Fruit fly (Drosophila melanogaster) whole organism, embryonic: ENCODE measurements around the gene CG5254.

Experiments
- Asciz ChIP-seq: fragments of 200-800 bp; sonication (Bioruptor generic); optimal IDR thresholded peaks from 2 replicates; lab custom pipeline; 2017; ENCODE audit warnings: missing biosample characterization, mild to moderate bottlenecking, missing genetic modification characterization, missing genetic modification reagents
- BtbVII ChIP-seq: fragments of 200-800 bp; sonication (Bioruptor generic); optimal IDR thresholded peaks from 3 replicates; lab custom pipeline; 2017; ENCODE audit warnings: missing biosample characterization, mild to moderate bottlenecking, missing genetic modification characterization
- CG10366 ChIP-seq: fragments of 200-800 bp; sonication (Bioruptor generic); IDR thresholded peaks from 2 replicates; pipeline ENCODE4 v1.3.6; 2022; ENCODE audit warnings: missing biosample characterization, missing genetic modification characterization
- CG11723 ChIP-seq: fragments of 200-800 bp; sonication (Bioruptor generic); optimal IDR thresholded peaks from 2 replicates; lab custom pipeline; 2017; ENCODE audit warnings: missing biosample characterization, mild to moderate bottlenecking, missing genetic modification characterization
- CG16779 ChIP-seq: fragments of 200-800 bp; sonication (Bioruptor generic); IDR thresholded peaks from 2 replicates; pipeline ENCODE4 v1.3.6; 2022; ENCODE audit warnings: missing biosample characterization, missing genetic modification characterization
- CG16813 ChIP-seq: fragments of 200-800 bp; sonication (Bioruptor generic); IDR thresholded peaks from 3 replicates; pipeline ENCODE4 v1.3.6; 2022; ENCODE audit warnings: missing biosample characterization, missing genetic modification characterization; ENCODE audit not compliant: partially characterized antibody
- CG17186 ChIP-seq: fragments of 200-800 bp; sonication (Bioruptor generic); optimal IDR thresholded peaks from 3 replicates; lab custom pipeline; 2017; ENCODE audit warnings: missing biosample characterization, missing genetic modification reagents, missing genetic modification characterization
- CG17802 ChIP-seq: fragments of 200-800 bp; sonication (Bioruptor generic); optimal IDR thresholded peaks from 2 replicates; lab custom pipeline; 2018; ENCODE audit warnings: missing biosample characterization, mild to moderate bottlenecking, missing genetic modification characterization, moderate library complexity
- CG2116 ChIP-seq: fragments of 200-800 bp; sonication (Bioruptor generic); optimal IDR thresholded peaks from 3 replicates; lab custom pipeline; 2018; ENCODE audit warnings: missing biosample characterization, mild to moderate bottlenecking, missing genetic modification characterization
- CG2129 ChIP-seq: fragments of 200-800 bp; sonication (Bioruptor generic); IDR thresholded peaks from 2 replicates; pipeline ENCODE4 v1.3.6; 2022; ENCODE audit warnings: missing biosample characterization, missing genetic modification characterization; ENCODE audit not compliant: partially characterized antibody
- CG32772 ChIP-seq: fragments of 200-800 bp; sonication (Bioruptor generic); IDR thresholded peaks from 2 replicates; pipeline ENCODE4 v1.3.6; 2022; ENCODE audit warnings: missing biosample characterization, missing genetic modification characterization
- CG34376 ChIP-seq: fragments of 200-800 bp; sonication (Bioruptor generic); optimal IDR thresholded peaks from 2 replicates; lab custom pipeline; 2018; ENCODE audit warnings: missing biosample characterization, mild to moderate bottlenecking, missing genetic modification characterization
- CG3847 ChIP-seq: fragments of 200-800 bp; sonication (Bioruptor generic); IDR thresholded peaks from 2 replicates; pipeline ENCODE4 v1.3.6; 2022; ENCODE audit warnings: missing biosample characterization, missing genetic modification characterization
- CG4328 ChIP-seq: fragments of 200-800 bp; sonication (Bioruptor generic); optimal IDR thresholded peaks from 3 replicates; lab custom pipeline; 2017; ENCODE audit warnings: missing biosample characterization, missing genetic modification reagents, missing genetic modification characterization
- CG4360 ChIP-seq: fragments of 200-800 bp; sonication (Bioruptor generic); IDR thresholded peaks from 2 replicates; pipeline ENCODE4 v1.3.6; 2022; ENCODE audit warnings: missing biosample characterization, missing genetic modification characterization
- CG4707 ChIP-seq: fragments of 200-800 bp; sonication (Bioruptor generic); optimal IDR thresholded peaks from 2 replicates; lab custom pipeline; 2018; ENCODE audit warnings: missing biosample characterization, mild to moderate bottlenecking, missing genetic modification characterization, moderate library complexity
- CG6254 ChIP-seq: fragments of 200-800 bp; sonication (Bioruptor generic); optimal IDR thresholded peaks from 3 replicates; lab custom pipeline; 2017; ENCODE audit warnings: mild to moderate bottlenecking, missing biosample characterization, missing genetic modification reagents, missing genetic modification characterization
- CG9727 ChIP-seq: fragments of 200-800 bp; sonication (Bioruptor generic); optimal IDR thresholded peaks from 3 replicates; lab custom pipeline; 2017; ENCODE audit warnings: missing biosample characterization, mild to moderate bottlenecking, missing genetic modification characterization
- CG9932 ChIP-seq: fragments of 200-800 bp; sonication (Bioruptor generic); IDR thresholded peaks from 2 replicates; pipeline ENCODE4 v1.3.6; 2022; ENCODE audit warnings: missing biosample characterization, missing genetic modification characterization
- D19B ChIP-seq: fragments of 200-800 bp; sonication (Bioruptor generic); optimal IDR thresholded peaks from 2 replicates; lab custom pipeline; 2017; ENCODE audit warnings: missing biosample characterization, mild to moderate bottlenecking, missing genetic modification characterization
- Dek ChIP-seq: fragments of 200-800 bp; sonication (Bioruptor generic); optimal IDR thresholded peaks from 3 replicates; lab custom pipeline; 2019; ENCODE audit warnings: missing biosample characterization, mild to moderate bottlenecking, missing genetic modification characterization, moderate library complexity
- HmgZ ChIP-seq: fragments of 200-800 bp; sonication (Bioruptor generic); optimal IDR thresholded peaks from 2 replicates; lab custom pipeline; 2018; ENCODE audit warnings: missing biosample characterization, mild to moderate bottlenecking, missing genetic modification characterization
- Hmr ChIP-seq: fragments of 200-800 bp; sonication (Bioruptor generic); optimal IDR thresholded peaks from 3 replicates; lab custom pipeline; 2017; ENCODE audit warnings: mild to moderate bottlenecking, missing biosample characterization, missing genetic modification reagents, missing genetic modification characterization
- Lpt ChIP-seq: fragments of >200 bp; optimal IDR thresholded peaks from 2 replicates; lab custom pipeline; 2018; ENCODE audit warnings: missing biosample characterization, missing genetic modification characterization
- MTF-1 ChIP-seq: fragments of 200-800 bp; sonication (Bioruptor generic); optimal IDR thresholded peaks from 2 replicates; lab custom pipeline; 2018; ENCODE audit warnings: missing biosample characterization, mild to moderate bottlenecking, missing genetic modification characterization, borderline replicate concordance
- Myb ChIP-seq: fragments of 200-800 bp; sonication (Bioruptor generic); optimal IDR thresholded peaks from 2 replicates; lab custom pipeline; 2016; ENCODE audit warnings: missing biosample characterization, missing genetic modification characterization
- NC2α ChIP-seq: fragments of 200-800 bp; sonication (Bioruptor generic); optimal IDR thresholded peaks from 2 replicates; lab custom pipeline; 2016; ENCODE audit warnings: missing biosample characterization, missing genetic modification characterization
- Ravus ChIP-seq: fragments of 200-800 bp; sonication (Bioruptor generic); IDR thresholded peaks from 2 replicates; pipeline ENCODE4 v1.3.6; 2022; ENCODE audit warnings: missing biosample characterization, missing genetic modification characterization
- Sry-β ChIP-seq: fragments of 200-800 bp; sonication (Bioruptor generic); optimal IDR thresholded peaks from 2 replicates; lab custom pipeline; 2018; ENCODE audit warnings: missing biosample characterization, mild to moderate bottlenecking, missing genetic modification characterization, moderate library complexity
- Xbp1 ChIP-seq: fragments of 200-800 bp; sonication (Bioruptor generic); optimal IDR thresholded peaks from 3 replicates; lab custom pipeline; 2016; ENCODE audit warnings: missing biosample characterization, mild to moderate bottlenecking, missing genetic modification characterization
- al ChIP-seq: fragments of 200-800 bp; sonication (Bioruptor generic); IDR thresholded peaks from 2 replicates; pipeline ENCODE4 v1.3.6; 2022; ENCODE audit warnings: missing biosample characterization, missing genetic modification characterization
- amos ChIP-seq: fragments of 200-800 bp; sonication (Bioruptor generic); IDR thresholded peaks from 2 replicates; pipeline ENCODE4 v1.3.6; 2022; ENCODE audit warnings: missing biosample characterization, missing genetic modification characterization; ENCODE audit not compliant: partially characterized antibody
- crol ChIP-seq: fragments of 200-800 bp; sonication (Bioruptor generic); IDR thresholded peaks from 2 replicates; pipeline ENCODE4 v1.3.6; 2022; ENCODE audit warnings: missing biosample characterization, missing genetic modification characterization
- crp ChIP-seq, 2 experiments: fragments of 200-800 bp; sonication (Bioruptor generic); optimal IDR thresholded peaks; 2 replicates in 1 of 2; 3 replicates in 1 of 2; lab custom pipeline; 2017; ENCODE audit warnings: missing biosample characterization in 2 of 2, missing genetic modification characterization in 2 of 2, mild to moderate bottlenecking in 1 of 2, moderate library complexity in 1 of 2
- dimm ChIP-seq: fragments of 200-800 bp; sonication (Bioruptor generic); IDR thresholded peaks from 2 replicates; pipeline ENCODE4 v1.3.6; 2022; ENCODE audit warnings: missing biosample characterization, missing genetic modification characterization
- exex ChIP-seq: fragments of 200-800 bp; sonication (Bioruptor generic); optimal IDR thresholded peaks from 4 replicates; lab custom pipeline; 2018; ENCODE audit warnings: missing biosample characterization, mild to moderate bottlenecking, missing genetic modification characterization, moderate library complexity
- gfzf ChIP-seq: fragments of 200-800 bp; sonication (Bioruptor generic); optimal IDR thresholded peaks from 2 replicates; lab custom pipeline; 2016; ENCODE audit warnings: missing biosample characterization, mild to moderate bottlenecking, missing genetic modification characterization, moderate library complexity
- inv ChIP-seq: fragments of 200-800 bp; sonication (Bioruptor generic); IDR thresholded peaks from 2 replicates; pipeline ENCODE4 v1.3.6; 2022; ENCODE audit warnings: missing biosample characterization, missing genetic modification characterization; ENCODE audit not compliant: partially characterized antibody
- lab ChIP-seq: fragments of 200-800 bp; sonication (Bioruptor generic); optimal IDR thresholded peaks from 3 replicates; lab custom pipeline; 2017; ENCODE audit warnings: missing biosample characterization, missing genetic modification characterization, mild to moderate bottlenecking, moderate library complexity, missing genetic modification reagents
- lbe ChIP-seq: fragments of 200-800 bp; sonication (Bioruptor generic); optimal IDR thresholded peaks from 2 replicates; lab custom pipeline; 2016; ENCODE audit warnings: missing biosample characterization, mild to moderate bottlenecking, missing genetic modification characterization
- mirr ChIP-seq: fragments of 200-800 bp; sonication (Bioruptor generic); optimal IDR thresholded peaks from 3 replicates; lab custom pipeline; 2018; ENCODE audit warnings: missing biosample characterization, mild to moderate bottlenecking, missing genetic modification characterization
- nerfin-1 ChIP-seq: fragments of 200-800 bp; sonication (Bioruptor generic); optimal IDR thresholded peaks from 3 replicates; lab custom pipeline; 2019; ENCODE audit warnings: missing biosample characterization, mild to moderate bottlenecking, missing genetic modification characterization, moderate library complexity
- odd ChIP-seq: fragments of 200-800 bp; sonication (Bioruptor generic); optimal IDR thresholded peaks from 2 replicates; lab custom pipeline; 2017; ENCODE audit warnings: missing biosample characterization, mild to moderate bottlenecking, missing genetic modification characterization
- pan ChIP-seq, 4 experiments: fragments of >200 bp in 3 of 4; fragments of 200-800 bp in 1 of 4; sonication (Bioruptor generic) in 1 of 4; optimal IDR thresholded peaks in 3 of 4; IDR thresholded peaks in 1 of 4; 2 replicates each; pipeline versions ENCODE4 v1.3.6 to Lab custom; 2017 to 2022; ENCODE audit warnings: missing biosample characterization in 2 of 4, missing genetic modification characterization in 2 of 4, mixed read lengths in 1 of 4
- phol ChIP-seq: fragments of 200-800 bp; sonication (Bioruptor generic); optimal IDR thresholded peaks from 3 replicates; lab custom pipeline; 2018; ENCODE audit warnings: missing biosample characterization, mild to moderate bottlenecking, missing genetic modification characterization, moderate library complexity
- tx ChIP-seq: fragments of 200-800 bp; sonication (Bioruptor generic); optimal IDR thresholded peaks from 2 replicates; lab custom pipeline; 2016; ENCODE audit warnings: missing biosample characterization, missing genetic modification characterization
- unc-4 ChIP-seq: fragments of 200-800 bp; sonication (Bioruptor generic); IDR thresholded peaks from 2 replicates; pipeline ENCODE4 v1.3.6; 2022; ENCODE audit warnings: missing biosample characterization, missing genetic modification characterization; ENCODE audit not compliant: partially characterized antibody

The CG5254 gene

DNA sequence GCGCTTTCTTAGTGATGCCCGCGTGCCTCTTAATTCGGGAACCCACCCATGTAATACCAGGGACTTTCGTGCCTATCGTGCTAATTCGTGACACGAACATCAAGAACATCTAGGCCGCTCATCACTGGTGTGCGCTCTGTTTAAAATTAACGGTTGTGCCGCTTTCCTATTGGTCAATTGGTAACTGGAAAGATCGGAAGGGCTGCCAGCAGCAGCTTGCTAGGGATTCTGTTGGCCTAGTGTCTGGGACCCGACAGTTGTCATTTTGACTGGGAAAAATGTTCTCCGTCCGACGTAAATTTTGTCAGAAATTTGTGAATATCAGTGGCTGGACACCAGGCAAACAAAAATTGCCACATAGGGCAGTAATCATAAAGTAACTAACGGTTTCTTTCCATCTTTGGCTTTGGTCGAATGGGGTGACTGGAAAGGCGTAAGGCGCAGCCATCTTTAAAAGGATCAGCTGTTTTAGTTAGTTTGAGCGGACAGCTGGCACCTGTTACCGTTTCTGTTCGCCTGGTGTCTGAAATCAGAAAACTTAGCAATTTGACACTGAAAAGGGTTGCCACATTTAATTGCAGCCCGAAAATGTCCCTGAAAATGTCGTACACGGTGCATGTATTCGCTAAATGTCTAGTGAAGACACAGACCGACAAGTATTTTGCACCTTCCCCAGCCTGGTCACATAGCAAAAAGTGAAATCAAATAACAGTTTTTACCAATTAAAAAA lies 8.9 kb downstream of the CG5254 start, which contains the start of gene CG5273 (continued):
- TF ChIP-seq al (GFP tag; lab: Robert Waterston, UW): no peak
- no peak for TF ChIP-seq D19B (GFP tag; lab: Kevin White, UChicago)
- TF ChIP-seq CG17186: peak; percentile 74
- TF ChIP-seq CG17802 (tag; lab: Kevin White, UChicago): no peak
- peak; percentile 14 for TF ChIP-seq exex (tag; lab: Kevin White, UChicago)
- TF ChIP-seq CG11723 (GFP tag; lab: Kevin White, UChicago): peak; percentile 4
- peak; percentile 17 for TF ChIP-seq CG9727
- TF ChIP-seq crp (GFP tag; optimal IDR thresholded peaks at IDR 0.05; lab: Kevin White, UChicago): peak; percentile 12 to 80
- peak; percentile 78 for TF ChIP-seq Hmr
- peak; percentile 4 for TF ChIP-seq BtbVII (GFP tag; lab: Kevin White, UChicago)
- no peak for TF ChIP-seq odd (GFP tag; lab: Kevin White, UChicago)
- TF ChIP-seq CG16813: peak; percentile 94
- TF ChIP-seq Lpt: no peak
- TF ChIP-seq CG32772: no peak
- no peak for TF ChIP-seq crol (GFP tag; lab: Robert Waterston, UW)
- peak; percentile 64 for TF ChIP-seq lab (GFP tag; lab: Kevin White, UChicago)
- TF ChIP-seq CG4707: no peak
- peak; percentile 94 for TF ChIP-seq Myb (GFP tag; lab: Kevin White, UChicago)
- TF ChIP-seq phol (tag; lab: Kevin White, UChicago): peak; percentile 94
- no peak for TF ChIP-seq nerfin-1
- no peak for TF ChIP-seq pan (optimal IDR thresholded peaks at IDR 0.05; lab: Kevin White, UChicago)
- TF ChIP-seq pan (GFP tag; optimal IDR thresholded peaks at IDR 0.05 in 1 of 2, IDR thresholded peaks at IDR 0.05 in 1 of 2): peak in 1 of 2 experiments; percentile 18
- peak; percentile 25 for TF ChIP-seq Xbp1 (GFP tag; lab: Kevin White, UChicago)
- peak; percentile 0 for TF ChIP-seq Asciz
- TF ChIP-seq dimm (GFP tag; lab: Robert Waterston, UW): no peak
- TF ChIP-seq CG2116 (GFP tag; lab: Kevin White, UChicago): peak; percentile 92
- TF ChIP-seq gfzf: peak; percentile 98
- TF ChIP-seq inv: peak; percentile 85
- peak; percentile 7 for TF ChIP-seq MTF-1 (GFP tag; lab: Kevin White, UChicago)
- TF ChIP-seq mirr (GFP tag; lab: Kevin White, UChicago): peak; percentile 14
- TF ChIP-seq CG34376 (GFP tag; lab: Kevin White, UChicago): peak; percentile 80
- peak; percentile 61; the same call in 1 of the 2 replicates for TF ChIP-seq CG3847 (GFP tag; lab: Robert Waterston, UW)
- TF ChIP-seq amos: peak; percentile 97
- peak; percentile 90 for TF ChIP-seq unc-4
- no peak for TF ChIP-seq CG10366 (GFP tag; lab: Robert Waterston, UW)
- TF ChIP-seq CG6254 (GFP tag; lab: Kevin White, UChicago): peak; percentile 60
- peak; percentile 53 for TF ChIP-seq HmgZ (tag; lab: Kevin White, UChicago)
- peak; percentile 45 for TF ChIP-seq lbe
- 0 out of 2 replicates have a peak, but pooled peaks have one; percentile 14 for TF ChIP-seq CG16779 (GFP tag; lab: Robert Waterston, UW)
- TF ChIP-seq CG2129 (GFP tag; lab: Robert Waterston, UW): peak; percentile 99
- no peak for TF ChIP-seq Ravus
- peak; percentile 1 for TF ChIP-seq tx
- TF ChIP-seq CG4360 (GFP tag; lab: Robert Waterston, UW): no peak
- peak; percentile 56 for TF ChIP-seq Dek (tag; lab: Kevin White, UChicago)
- TF ChIP-seq Sry-β: peak; percentile 95
- TF ChIP-seq NC2α (GFP tag; lab: Kevin White, UChicago): no peak
- peak; percentile 70 for TF ChIP-seq CG9932
- TF ChIP-seq CG4328 (GFP tag; lab: Kevin White, UChicago): peak; percentile 23
